Worm (Caenorhabditis elegans) whole organism, L1 larva: ENCODE results near the gene F32D8.11.

Experiments
- C16A3.4 ChIP-seq: fragments of 150-350 bp; optimal IDR thresholded peaks from 2 replicates; lab custom pipeline; 2014; ENCODE audit warnings: missing biosample characterization, missing genetic modification characterization
- C34B4.2 ChIP-seq: sonication (generic microtip); optimal IDR thresholded peaks from 2 replicates; lab custom pipeline; 2017; ENCODE audit warnings: mild to moderate bottlenecking, missing genetic modification characterization, missing compliant biosample characterization
- F16B12.6 ChIP-seq: fragments of 150-350 bp; optimal IDR thresholded peaks from 2 replicates; lab custom pipeline; 2014; ENCODE audit warnings: missing biosample characterization, missing genetic modification characterization
- Y116A8C.19 ChIP-seq: sonication (generic microtip); optimal IDR thresholded peaks from 2 replicates; lab custom pipeline; 2016; ENCODE audit warnings: missing compliant biosample characterization, missing genetic modification characterization, borderline replicate concordance
- aha-1 ChIP-seq: fragments of 150-350 bp; optimal IDR thresholded peaks from 2 replicates; lab custom pipeline; 2014; ENCODE audit warnings: missing biosample characterization, missing genetic modification characterization
- ama-1 ChIP-seq: fragments of 150-350 bp; optimal IDR thresholded peaks from 2 replicates; lab custom pipeline; 2014
- blmp-1 ChIP-seq: fragments of 150-350 bp; optimal IDR thresholded peaks from 2 replicates; lab custom pipeline; 2014; ENCODE audit warnings: missing biosample characterization, missing genetic modification characterization
- ceh-63 ChIP-seq: fragments of 200-800 bp; sonication (Bioruptor generic); optimal IDR thresholded peaks from 2 replicates; lab custom pipeline; 2018; ENCODE audit warnings: mild to moderate bottlenecking, missing genetic modification characterization, missing compliant biosample characterization
- ceh-82 ChIP-seq, 3 experiments: fragments of 150-350 bp in 1 of 3; sonication (generic microtip) in 2 of 3; optimal IDR thresholded peaks; 2 replicates each; lab custom pipeline; 2014 to 2017; ENCODE audit warnings: missing biosample characterization in 3 of 3, missing genetic modification characterization in 3 of 3
- ceh-90 ChIP-seq: sonication (generic microtip); optimal IDR thresholded peaks from 2 replicates; lab custom pipeline; 2016; ENCODE audit warnings: missing genetic modification characterization, missing compliant biosample characterization
- dsc-1 ChIP-seq: sonication (generic microtip); optimal IDR thresholded peaks from 2 replicates; lab custom pipeline; 2016; ENCODE audit warnings: mild to moderate bottlenecking, missing genetic modification characterization, missing compliant biosample characterization
- egl-13 ChIP-seq: sonication (generic microtip); optimal IDR thresholded peaks from 2 replicates; lab custom pipeline; 2016; ENCODE audit warnings: missing genotype, missing genetic modification reagents, missing genetic modification characterization, missing compliant biosample characterization
- egl-27 ChIP-seq, 2 experiments: fragments of 150-350 bp in 1 of 2; sonication (generic microtip); optimal IDR thresholded peaks; 3 replicates each; lab custom pipeline; 2017 to 2018; ENCODE audit warnings: missing biosample characterization in 2 of 2, missing genetic modification characterization in 2 of 2, missing genetic modification reagents in 2 of 2
- ets-5 ChIP-seq: fragments of 200-800 bp; sonication (Bioruptor generic); IDR thresholded peaks from 2 replicates; pipeline ENCODE4 v1.3.6; 2022; ENCODE audit warnings: missing genetic modification characterization, missing compliant biosample characterization
- fos-1 ChIP-seq: fragments of 150-350 bp; optimal IDR thresholded peaks from 2 replicates; lab custom pipeline; 2014; ENCODE audit warnings: missing biosample characterization, missing genetic modification characterization
- grh-1 ChIP-seq: fragments of 200-800 bp; sonication (Bioruptor generic); IDR thresholded peaks from 2 replicates; pipeline ENCODE4 v1.3.6; 2022; ENCODE audit warnings: missing genetic modification reagents, missing genetic modification characterization, missing compliant biosample characterization
- hlh-4 ChIP-seq: sonication (generic microtip); optimal IDR thresholded peaks from 2 replicates; lab custom pipeline; 2016; ENCODE audit warnings: mild to moderate bottlenecking, missing genetic modification characterization, missing compliant biosample characterization
- hpl-2 ChIP-seq: fragments of 150-350 bp; optimal IDR thresholded peaks from 2 replicates; lab custom pipeline; 2014; ENCODE audit warnings: missing biosample characterization, missing genetic modification reagents, missing genetic modification characterization
- jun-1 ChIP-seq: fragments of 150-350 bp; optimal IDR thresholded peaks from 2 replicates; lab custom pipeline; 2014; ENCODE audit warnings: missing biosample characterization, missing genetic modification reagents, missing genetic modification characterization
- lin-14 ChIP-seq: fragments of 200-800 bp; sonication (Bioruptor generic); optimal IDR thresholded peaks from 2 replicates; lab custom pipeline; 2018; ENCODE audit warnings: mild to moderate bottlenecking, missing genetic modification characterization, moderate library complexity, missing compliant biosample characterization
- lin-15B ChIP-seq: fragments of 150-350 bp; sonication (generic microtip); optimal IDR thresholded peaks from 3 replicates; lab custom pipeline; 2014; ENCODE audit warnings: missing biosample characterization, missing genetic modification characterization
- lin-35 ChIP-seq, 2 experiments: fragments of 150-350 bp; optimal IDR thresholded peaks; 2 replicates each; lab custom pipeline; 2014; ENCODE audit warnings: missing biosample characterization in 2 of 2, missing genetic modification characterization in 2 of 2, missing genetic modification reagents in 2 of 2
- lin-39 ChIP-seq: fragments of 150-350 bp; optimal IDR thresholded peaks from 2 replicates; lab custom pipeline; 2014; ENCODE audit warnings: missing biosample characterization, missing genetic modification reagents, missing genetic modification characterization
- lir-3 ChIP-seq: sonication (generic microtip); optimal IDR thresholded peaks from 2 replicates; lab custom pipeline; 2016; ENCODE audit warnings: mild to moderate bottlenecking, missing genetic modification characterization, moderate library complexity, missing compliant biosample characterization; ENCODE audit not compliant: poor library complexity
- lsy-2 ChIP-seq, 2 experiments: fragments of 150-350 bp; optimal IDR thresholded peaks; 2 replicates each; lab custom pipeline; 2014; ENCODE audit warnings: missing biosample characterization in 2 of 2, missing genetic modification characterization in 2 of 2
- mab-9 ChIP-seq: fragments of 200-800 bp; sonication (Bioruptor generic); IDR thresholded peaks from 2 replicates; pipeline ENCODE4 v1.3.6; 2022; ENCODE audit warnings: missing genetic modification reagents, missing genetic modification characterization, missing compliant biosample characterization
- mef-2 ChIP-seq: fragments of 150-350 bp; optimal IDR thresholded peaks from 2 replicates; lab custom pipeline; 2014; ENCODE audit warnings: missing biosample characterization, missing genetic modification characterization
- mep-1 ChIP-seq: fragments of 150-350 bp; optimal IDR thresholded peaks from 2 replicates; lab custom pipeline; 2014; ENCODE audit warnings: missing biosample characterization, missing genetic modification characterization
- nhr-19 ChIP-seq: fragments of 200-800 bp; sonication (Bioruptor generic); conservative IDR thresholded peaks from 2 replicates; pipeline ENCODE4 v1.3.6; 2022; ENCODE audit warnings: missing genetic modification characterization, missing compliant biosample characterization
- nhr-20 ChIP-seq: sonication (generic microtip); optimal IDR thresholded peaks from 2 replicates; lab custom pipeline; 2016; ENCODE audit warnings: mild to moderate bottlenecking, missing genetic modification characterization, missing compliant biosample characterization
- nhr-28 ChIP-seq: fragments of 150-350 bp; optimal IDR thresholded peaks from 2 replicates; lab custom pipeline; 2014; ENCODE audit warnings: missing biosample characterization, missing genetic modification characterization
- nhr-47 ChIP-seq: sonication (generic microtip); optimal IDR thresholded peaks from 2 replicates; lab custom pipeline; 2016; ENCODE audit warnings: mild to moderate bottlenecking, missing genetic modification characterization, moderate library complexity, missing compliant biosample characterization
- nhr-71 ChIP-seq: sonication (generic microtip); optimal IDR thresholded peaks from 2 replicates; lab custom pipeline; 2016; ENCODE audit warnings: mild to moderate bottlenecking, missing genetic modification characterization, moderate library complexity, missing compliant biosample characterization
- nhr-76 ChIP-seq: sonication (generic microtip); optimal IDR thresholded peaks from 2 replicates; lab custom pipeline; 2017; ENCODE audit warnings: missing biosample characterization, missing genetic modification characterization
- nhr-77 ChIP-seq: fragments of 150-350 bp; optimal IDR thresholded peaks from 2 replicates; lab custom pipeline; 2014; ENCODE audit warnings: missing biosample characterization, missing genetic modification characterization
- nhr-84 ChIP-seq: sonication (generic microtip); optimal IDR thresholded peaks from 2 replicates; lab custom pipeline; 2017; ENCODE audit warnings: missing biosample characterization, missing genetic modification characterization
- pax-3 ChIP-seq: fragments of 200-800 bp; sonication (Bioruptor generic); optimal IDR thresholded peaks from 2 replicates; lab custom pipeline; 2018; ENCODE audit warnings: mild to moderate bottlenecking, missing genetic modification characterization, moderate library complexity, missing compliant biosample characterization
- pqm-1 ChIP-seq: sonication (generic microtip); optimal IDR thresholded peaks from 3 replicates; lab custom pipeline; 2017; ENCODE audit warnings: missing biosample characterization, missing genetic modification characterization
- rnt-1 ChIP-seq: sonication (generic microtip); optimal IDR thresholded peaks from 2 replicates; lab custom pipeline; 2016; ENCODE audit warnings: mild to moderate bottlenecking, missing genetic modification characterization, moderate library complexity, missing compliant biosample characterization
- skn-1 ChIP-seq: fragments of 150-350 bp; optimal IDR thresholded peaks from 2 replicates; lab custom pipeline; 2014; ENCODE audit warnings: missing biosample characterization, missing genetic modification characterization
- sptf-1 ChIP-seq: fragments of 150-350 bp; optimal IDR thresholded peaks from 2 replicates; lab custom pipeline; 2014; ENCODE audit warnings: missing biosample characterization, missing genetic modification characterization
- sup-37 ChIP-seq: fragments of 200-800 bp; sonication (Bioruptor generic); optimal IDR thresholded peaks from 2 replicates; lab custom pipeline; 2018; ENCODE audit warnings: mild to moderate bottlenecking, missing genetic modification characterization, missing compliant biosample characterization
- swsn-7 ChIP-seq: sonication (generic microtip); optimal IDR thresholded peaks from 2 replicates; lab custom pipeline; 2016; ENCODE audit warnings: missing genetic modification characterization, missing compliant biosample characterization
- tbx-2 ChIP-seq: sonication (generic microtip); optimal IDR thresholded peaks from 2 replicates; lab custom pipeline; 2016; ENCODE audit warnings: missing genetic modification characterization, missing compliant biosample characterization
- unc-30 ChIP-seq: sonication (generic microtip); optimal IDR thresholded peaks from 2 replicates; lab custom pipeline; 2017; ENCODE audit warnings: missing biosample characterization, missing genetic modification characterization
- unc-86 ChIP-seq: sonication (generic microtip); optimal IDR thresholded peaks from 2 replicates; lab custom pipeline; 2016; ENCODE audit warnings: missing genetic modification characterization, missing compliant biosample characterization
- unc-98 ChIP-seq: fragments of 200-800 bp; sonication (Bioruptor generic); IDR thresholded peaks from 2 replicates; pipeline ENCODE4 v1.3.6; 2022; ENCODE audit warnings: missing genetic modification characterization, missing compliant biosample characterization
- vab-15 ChIP-seq: sonication (generic microtip); optimal IDR thresholded peaks from 2 replicates; lab custom pipeline; 2017; ENCODE audit warnings: missing genotype, mild to moderate bottlenecking, missing genetic modification characterization, missing compliant biosample characterization
- zip-4 ChIP-seq: fragments of 200-800 bp; sonication (Bioruptor generic); optimal IDR thresholded peaks from 2 replicates; lab custom pipeline; 2018; ENCODE audit warnings: mild to moderate bottlenecking, missing genetic modification characterization, moderate library complexity, missing compliant biosample characterization
- ztf-11 ChIP-seq, 2 experiments: sonication (generic microtip); optimal IDR thresholded peaks; 2 replicates each; lab custom pipeline; 2016 to 2017; ENCODE audit warnings: missing genetic modification characterization in 2 of 2, missing biosample characterization in 1 of 2, missing compliant biosample characterization in 1 of 2
- ztf-4 ChIP-seq: fragments of 150-350 bp; optimal IDR thresholded peaks from 2 replicates; lab custom pipeline; 2014; ENCODE audit warnings: missing biosample characterization, missing genetic modification characterization

F32D8.11 gene

DNA sequence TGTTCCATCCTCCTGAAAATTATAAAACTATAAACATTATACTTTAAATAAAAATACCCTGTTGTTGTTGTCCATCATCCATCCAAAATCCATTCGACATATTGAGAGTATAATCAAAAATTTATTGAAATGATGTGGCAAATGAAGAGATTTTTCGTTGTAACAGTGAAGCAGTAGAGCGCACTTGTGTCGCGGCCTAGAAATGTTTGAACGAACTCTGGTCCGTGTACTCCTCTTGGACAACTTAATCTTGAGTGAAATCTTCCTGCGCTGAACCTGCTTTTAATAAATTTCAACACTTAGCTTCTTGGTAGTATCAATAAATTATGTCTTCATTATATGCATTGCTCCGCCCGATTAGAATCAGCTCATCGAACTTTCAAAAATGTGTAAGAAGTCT is 5.7 kb upstream of the F32D8.11 start, which contains the start of the genes F32D8.14 and F32D8.5 (continued):
- peak; percentile 89 for TF ChIP-seq nhr-47 (tag; lab: Kevin White, UChicago)
- peak; percentile 33; the same call in 1 of the 2 replicates for TF ChIP-seq unc-98
- peak; percentile 88 for TF ChIP-seq C16A3.4
- TF ChIP-seq tbx-2 (tag; lab: Kevin White, UChicago): peak; percentile 90
- no peak for TF ChIP-seq unc-30
- peak; percentile 79 for TF ChIP-seq pax-3 (tag; lab: Kevin White, UChicago)
- peak; percentile 87 to 89 for TF ChIP-seq lsy-2 (tag; optimal IDR thresholded peaks at IDR 0.05; lab: Kevin White, UChicago)
- TF ChIP-seq sup-37: peak; percentile 16
- peak; percentile 94 for TF ChIP-seq nhr-71 (tag; lab: Kevin White, UChicago)
- peak; percentile 85 to 88 for TF ChIP-seq lin-35 (GFP tag; optimal IDR thresholded peaks at IDR 0.05; lab: Kevin White, UChicago)
- TF ChIP-seq lin-15B (tag; lab: Kevin White, UChicago): peak; percentile 84
- no peak for TF ChIP-seq hpl-2 (GFP tag; lab: Kevin White, UChicago)
- TF ChIP-seq blmp-1 (tag; lab: Kevin White, UChicago): peak; percentile 68
- peak; percentile 67 for TF ChIP-seq nhr-77 (tag; lab: Kevin White, UChicago)
- peak; percentile 90 for TF ChIP-seq dsc-1
- peak; percentile 85 for TF ChIP-seq egl-13
- no peak for TF ChIP-seq nhr-76 (tag; lab: Kevin White, UChicago)
- TF ChIP-seq lir-3 (tag; lab: Kevin White, UChicago): peak; percentile 96
- TF ChIP-seq nhr-84 (tag; lab: Kevin White, UChicago): no peak
- peak; percentile 98 for TF ChIP-seq rnt-1 (tag; lab: Kevin White, UChicago)
- TF ChIP-seq ztf-4: peak; percentile 82
- TF ChIP-seq pqm-1 (tag; lab: Kevin White, UChicago): no peak
- peak; percentile 9 for TF ChIP-seq zip-4 (GFP tag; lab: Kevin White, UChicago)
- TF ChIP-seq egl-27 (tag; optimal IDR thresholded peaks at IDR 0.05; lab: Kevin White, UChicago): no peak
- no peak for TF ChIP-seq sptf-1
- TF ChIP-seq ceh-63 (GFP tag; lab: Kevin White, UChicago): no peak
- TF ChIP-seq mep-1: peak; percentile 89
- peak; percentile 42 for TF ChIP-seq fos-1 (tag; lab: Kevin White, UChicago)
- TF ChIP-seq nhr-20: peak; percentile 91
- TF ChIP-seq F16B12.6 (tag; lab: Kevin White, UChicago): no peak
- peak; percentile 60 for TF ChIP-seq Y116A8C.19 (tag; lab: Kevin White, UChicago)
- peak; percentile 9 for TF ChIP-seq hlh-4 (tag; lab: Kevin White, UChicago)
- TF ChIP-seq ama-1 (lab: Kevin White, UChicago): no peak
- no peak for TF ChIP-seq C34B4.2 (tag; lab: Kevin White, UChicago)
- peak; percentile 16; the same call in 1 of the 2 replicates for TF ChIP-seq grh-1
- peak; percentile 91 for TF ChIP-seq swsn-7 (tag; lab: Kevin White, UChicago)
- no peak for TF ChIP-seq lin-39 (tag; lab: Kevin White, UChicago)
- TF ChIP-seq jun-1 (tag; lab: Kevin White, UChicago): peak; percentile 56
- TF ChIP-seq mab-9 (GFP tag; lab: Robert Waterston, UW): peak; percentile 46; the same call in 1 of the 2 replicates
- TF ChIP-seq lin-14: peak; percentile 93
- peak; percentile 61 for TF ChIP-seq vab-15 (tag; lab: Kevin White, UChicago)
- TF ChIP-seq nhr-28 (tag; lab: Kevin White, UChicago): no peak
- TF ChIP-seq skn-1: peak; percentile 79
- TF ChIP-seq ztf-11 (tag; optimal IDR thresholded peaks at IDR 0.05; lab: Kevin White, UChicago): peak in 1 of 2 experiments; percentile 86
- no peak for TF ChIP-seq ets-5
- TF ChIP-seq aha-1 (tag; lab: Kevin White, UChicago): no peak
- peak; percentile 86 for TF ChIP-seq nhr-19 (GFP tag; lab: Robert Waterston, UW)
- no peak for TF ChIP-seq mef-2 (tag; lab: Kevin White, UChicago)
- TF ChIP-seq unc-86 (tag; lab: Kevin White, UChicago): peak; percentile 84
- TF ChIP-seq ceh-82 (tag; optimal IDR thresholded peaks at IDR 0.05; lab: Kevin White, UChicago): peak; percentile 56 to 84 (median 76)
- TF ChIP-seq ceh-90: peak; percentile 88
